Worm (Caenorhabditis elegans) whole organism, late embryonic: ENCODE data around the gene fbxa-37.

Experiments
- C08G9.2 ChIP-seq: sonication (generic microtip); optimal IDR thresholded peaks from 2 replicates; lab custom pipeline; 2016; ENCODE audit warnings: mild to moderate bottlenecking, missing genetic modification characterization, moderate library complexity, missing compliant biosample characterization
- Y22D7AL.16 ChIP-seq: sonication (generic microtip); optimal IDR thresholded peaks from 2 replicates; lab custom pipeline; 2016; ENCODE audit warnings: missing genetic modification characterization, missing compliant biosample characterization
- ama-1 ChIP-seq: fragments of 150-350 bp; optimal IDR thresholded peaks from 2 replicates; lab custom pipeline; 2014
- ceh-2 ChIP-seq: sonication (generic microtip); optimal IDR thresholded peaks from 2 replicates; lab custom pipeline; 2016; ENCODE audit warnings: missing genotype, missing genetic modification characterization, missing compliant biosample characterization
- ceh-48 ChIP-seq: sonication (generic microtip); optimal IDR thresholded peaks from 2 replicates; lab custom pipeline; 2016; ENCODE audit warnings: missing genetic modification characterization, inconsistent platforms, missing compliant biosample characterization
- dmd-4 ChIP-seq: sonication (generic microtip); optimal IDR thresholded peaks from 2 replicates; lab custom pipeline; 2016; ENCODE audit warnings: borderline replicate concordance, missing genetic modification characterization, missing compliant biosample characterization
- dve-1 ChIP-seq: sonication (generic microtip); optimal IDR thresholded peaks from 2 replicates; lab custom pipeline; 2017; ENCODE audit warnings: antibody characterized with exemption, mild to moderate bottlenecking, missing genetic modification characterization, missing compliant biosample characterization
- fkh-10 ChIP-seq: fragments of 150-350 bp; optimal IDR thresholded peaks from 2 replicates; lab custom pipeline; 2014; ENCODE audit warnings: missing biosample characterization, missing genetic modification reagents, missing genetic modification characterization
- hlh-6 ChIP-seq: sonication (generic microtip); optimal IDR thresholded peaks from 2 replicates; lab custom pipeline; 2016; ENCODE audit warnings: missing genotype, missing genetic modification characterization, missing compliant biosample characterization
- nfya-1 ChIP-seq: sonication (generic microtip); optimal IDR thresholded peaks from 2 replicates; lab custom pipeline; 2017; ENCODE audit warnings: missing genetic modification characterization, mild to moderate bottlenecking, missing compliant biosample characterization, antibody characterized with exemption, moderate library complexity
- pat-9 ChIP-seq: fragments of 200-800 bp; sonication (Bioruptor generic); optimal IDR thresholded peaks from 2 replicates; lab custom pipeline; 2018; ENCODE audit warnings: mild to moderate bottlenecking, missing genetic modification characterization, moderate library complexity, missing compliant biosample characterization
- sdc-2 ChIP-seq: sonication (generic microtip); optimal IDR thresholded peaks from 2 replicates; lab custom pipeline; 2016; ENCODE audit warnings: missing genotype, missing genetic modification characterization, missing compliant biosample characterization
- zip-5 ChIP-seq: sonication (generic microtip); optimal IDR thresholded peaks from 2 replicates; lab custom pipeline; 2016; ENCODE audit warnings: missing genetic modification characterization, missing compliant biosample characterization

- TF ChIP-seq zip-5 = no peak
- no peak for TF ChIP-seq ama-1 (lab: Kevin White, UChicago)
- TF ChIP-seq ceh-48 = no peak
- no peak for TF ChIP-seq nfya-1 (tag; lab: Kevin White, UChicago)
- no peak for TF ChIP-seq hlh-6 (tag; lab: Kevin White, UChicago)
- no peak for TF ChIP-seq Y22D7AL.16 (tag; lab: Kevin White, UChicago)
- no peak for TF ChIP-seq pat-9 (tag; lab: Kevin White, UChicago)
- TF ChIP-seq dmd-4 (tag; lab: Kevin White, UChicago) = no peak
- no peak for TF ChIP-seq C08G9.2 (tag; lab: Kevin White, UChicago)
- TF ChIP-seq ceh-2 (tag; lab: Kevin White, UChicago) = no peak
- TF ChIP-seq sdc-2 (tag; lab: Kevin White, UChicago) = no peak
- TF ChIP-seq fkh-10 (GFP tag; lab: Kevin White, UChicago) = no peak
- TF ChIP-seq dve-1 (tag; lab: Kevin White, UChicago) = no peak
Measured at ce11 chrIII:1295149-1295716, 10.4 kb downstream of the fbxa-37 start, which contains the start of gene fbxa-35.
